Worm (Caenorhabditis elegans) whole organism, mixed stage, embryonic: ENCODE data around the gene clh-6.

Experiments used
- M03D4.4 ChIP-seq: sonication (generic microtip); optimal IDR thresholded peaks from 2 replicates; lab custom pipeline; 2017; ENCODE audit warnings: mild to moderate bottlenecking, missing genetic modification characterization, missing compliant biosample characterization
- bed-3 ChIP-seq: fragments of 200-800 bp; sonication (Bioruptor generic); optimal IDR thresholded peaks from 3 replicates; lab custom pipeline; 2018; ENCODE audit warnings: mild to moderate bottlenecking, missing genetic modification characterization, moderate library complexity, missing compliant biosample characterization
- blmp-1 ChIP-seq: fragments of 150-350 bp; optimal IDR thresholded peaks from 2 replicates; lab custom pipeline; 2014; ENCODE audit warnings: missing biosample characterization, missing genetic modification characterization
- ceh-39 ChIP-seq: fragments of 150-350 bp; optimal IDR thresholded peaks from 2 replicates; lab custom pipeline; 2014; ENCODE audit warnings: missing biosample characterization, missing genetic modification characterization
- ceh-43 ChIP-seq: fragments of 200-800 bp; sonication (Bioruptor generic); optimal IDR thresholded peaks from 2 replicates; lab custom pipeline; 2018; ENCODE audit warnings: mild to moderate bottlenecking, missing genetic modification characterization, moderate library complexity, missing compliant biosample characterization
- ceh-83 ChIP-seq: fragments of 200-800 bp; sonication (Bioruptor generic); optimal IDR thresholded peaks from 2 replicates; lab custom pipeline; 2018; ENCODE audit warnings: mild to moderate bottlenecking, missing genetic modification characterization, missing compliant biosample characterization
- ces-1 ChIP-seq: fragments of 150-350 bp; optimal IDR thresholded peaks from 2 replicates; lab custom pipeline; 2014; ENCODE audit warnings: missing biosample characterization, missing genetic modification reagents, missing genetic modification characterization
- cnd-1 ChIP-seq: fragments of 200-800 bp; sonication (Bioruptor generic); optimal IDR thresholded peaks from 2 replicates; lab custom pipeline; 2018; ENCODE audit warnings: mild to moderate bottlenecking, missing genetic modification characterization, missing compliant biosample characterization
- drap-1 ChIP-seq: fragments of 200-800 bp; sonication (Bioruptor generic); optimal IDR thresholded peaks from 3 replicates; lab custom pipeline; 2018; ENCODE audit warnings: mild to moderate bottlenecking, missing genetic modification characterization, missing compliant biosample characterization
- elt-1 ChIP-seq: sonication (generic microtip); optimal IDR thresholded peaks from 2 replicates; lab custom pipeline; 2017; ENCODE audit warnings: missing genetic modification characterization, mild to moderate bottlenecking, missing compliant biosample characterization, antibody characterized with exemption, moderate library complexity, borderline replicate concordance; ENCODE audit not compliant: insufficient read depth
- elt-3 ChIP-seq: fragments of 150-350 bp; optimal IDR thresholded peaks from 2 replicates; lab custom pipeline; 2014; ENCODE audit warnings: missing biosample characterization, missing genetic modification characterization
- flh-1 ChIP-seq: fragments of 200-800 bp; sonication (Bioruptor generic); optimal IDR thresholded peaks from 2 replicates; lab custom pipeline; 2018; ENCODE audit warnings: mild to moderate bottlenecking, missing genetic modification characterization, moderate library complexity, missing compliant biosample characterization
- ham-2 ChIP-seq: fragments of 200-800 bp; sonication (Bioruptor generic); optimal IDR thresholded peaks from 2 replicates; lab custom pipeline; 2018; ENCODE audit warnings: mild to moderate bottlenecking, missing genetic modification characterization, missing compliant biosample characterization
- hlh-1 ChIP-seq: fragments of 150-350 bp; optimal IDR thresholded peaks from 2 replicates; lab custom pipeline; 2014; ENCODE audit warnings: missing biosample characterization, missing genetic modification reagents, missing genetic modification characterization
- lin-13 ChIP-seq: fragments of 150-350 bp; optimal IDR thresholded peaks from 2 replicates; lab custom pipeline; 2014; ENCODE audit warnings: missing biosample characterization, missing genetic modification characterization
- lin-32 ChIP-seq: fragments of 200-800 bp; sonication (Bioruptor generic); optimal IDR thresholded peaks from 2 replicates; lab custom pipeline; 2018; ENCODE audit warnings: mild to moderate bottlenecking, missing genetic modification characterization, missing compliant biosample characterization
- lsy-2 ChIP-seq: fragments of 150-350 bp; optimal IDR thresholded peaks from 2 replicates; lab custom pipeline; 2014; ENCODE audit warnings: missing biosample characterization, missing genetic modification characterization
- mep-1 ChIP-seq: fragments of 150-350 bp; optimal IDR thresholded peaks from 2 replicates; lab custom pipeline; 2017; ENCODE audit warnings: missing biosample characterization, missing genetic modification reagents, missing genetic modification characterization, inconsistent platforms
- mls-2 ChIP-seq: sonication (generic microtip); optimal IDR thresholded peaks from 2 replicates; lab custom pipeline; 2016; ENCODE audit warnings: mild to moderate bottlenecking, missing genetic modification characterization, moderate library complexity, missing compliant biosample characterization
- nhr-12 ChIP-seq: fragments of 150-350 bp; optimal IDR thresholded peaks from 2 replicates; lab custom pipeline; 2014; ENCODE audit warnings: missing biosample characterization, missing genetic modification characterization
- nhr-2 ChIP-seq: fragments of 150-350 bp; optimal IDR thresholded peaks from 2 replicates; lab custom pipeline; 2014; ENCODE audit warnings: missing biosample characterization, missing genetic modification characterization
- nhr-28 ChIP-seq: fragments of 150-350 bp; optimal IDR thresholded peaks from 2 replicates; lab custom pipeline; 2014; ENCODE audit warnings: missing biosample characterization, missing genetic modification characterization
- nhr-76 ChIP-seq: sonication (generic microtip); optimal IDR thresholded peaks from 2 replicates; lab custom pipeline; 2017; ENCODE audit warnings: missing biosample characterization, missing genetic modification characterization
- pha-4 ChIP-seq: fragments of 150-350 bp; optimal IDR thresholded peaks from 2 replicates; lab custom pipeline; 2018; ENCODE audit warnings: missing biosample characterization, missing genetic modification reagents, missing genetic modification characterization
- sem-2 ChIP-seq: fragments of 200-800 bp; sonication (Bioruptor generic); optimal IDR thresholded peaks from 2 replicates; lab custom pipeline; 2018; ENCODE audit warnings: mild to moderate bottlenecking, missing genetic modification characterization, missing compliant biosample characterization
- snpc-4 ChIP-seq: fragments of 150-350 bp; optimal IDR thresholded peaks from 2 replicates; lab custom pipeline; 2014; ENCODE audit warnings: missing biosample characterization, missing genetic modification characterization
- sptf-1 ChIP-seq: sonication (generic microtip); optimal IDR thresholded peaks from 2 replicates; lab custom pipeline; 2017; ENCODE audit warnings: mild to moderate bottlenecking, missing genetic modification characterization, moderate library complexity, missing compliant biosample characterization
- tbx-8 ChIP-seq: fragments of 200-800 bp; sonication (Bioruptor generic); optimal IDR thresholded peaks from 2 replicates; lab custom pipeline; 2018; ENCODE audit warnings: mild to moderate bottlenecking, missing genetic modification characterization, moderate library complexity, missing compliant biosample characterization
- unc-120 ChIP-seq: sonication (generic microtip); optimal IDR thresholded peaks from 2 replicates; lab custom pipeline; 2017; ENCODE audit warnings: missing genetic modification characterization, missing compliant biosample characterization; ENCODE audit not compliant: poor library complexity, severe bottlenecking
- unc-39 ChIP-seq: fragments of 150-350 bp; optimal IDR thresholded peaks from 2 replicates; lab custom pipeline; 2014; ENCODE audit warnings: missing biosample characterization, missing genetic modification characterization
- unc-62 ChIP-seq: fragments of 150-350 bp; optimal IDR thresholded peaks from 2 replicates; lab custom pipeline; 2014; ENCODE audit warnings: missing biosample characterization, missing genetic modification reagents, missing genetic modification characterization
- zip-8 ChIP-seq: fragments of 150-350 bp; optimal IDR thresholded peaks from 2 replicates; lab custom pipeline; 2014; ENCODE audit warnings: missing biosample characterization, missing genetic modification characterization
- ztf-11 ChIP-seq: fragments of 150-350 bp; optimal IDR thresholded peaks from 2 replicates; lab custom pipeline; 2014; ENCODE audit warnings: missing biosample characterization, missing genetic modification characterization

The clh-6 gene

DNA sequence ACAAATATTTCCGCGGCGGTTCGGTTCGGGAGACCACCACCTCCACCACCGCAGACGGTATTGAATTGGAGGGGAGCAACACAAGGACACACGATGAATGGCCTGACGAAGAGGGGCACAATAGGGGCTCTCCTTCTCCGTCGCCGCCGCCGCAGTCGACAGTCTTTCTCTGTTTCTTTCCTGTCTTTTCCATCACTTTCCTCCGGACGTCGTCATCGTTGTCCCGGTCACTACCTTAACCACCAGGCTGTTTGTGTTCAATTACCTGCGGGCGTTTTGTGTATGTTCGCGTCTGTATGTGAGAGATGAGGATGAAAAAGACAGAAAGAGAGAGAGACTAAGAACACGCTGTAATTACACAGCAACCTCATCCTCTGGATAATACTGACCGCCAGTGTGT, 23.4 kb downstream of the clh-6 start:
- no peak for TF ChIP-seq nhr-76 (tag; lab: Kevin White, UChicago)
- TF ChIP-seq nhr-12 (tag; lab: Kevin White, UChicago): no peak
- TF ChIP-seq ceh-43: peak; percentile 51
- no peak for TF ChIP-seq lin-32 (GFP tag; lab: Kevin White, UChicago)
- no peak for TF ChIP-seq cnd-1 (tag; lab: Kevin White, UChicago)
- TF ChIP-seq unc-39 (tag; lab: Kevin White, UChicago): no peak
- TF ChIP-seq mep-1 (tag; lab: Kevin White, UChicago): no peak
- TF ChIP-seq bed-3: no peak
- TF ChIP-seq blmp-1: no peak
- no peak for TF ChIP-seq hlh-1
- no peak for TF ChIP-seq elt-1 (tag; lab: Kevin White, UChicago)
- TF ChIP-seq elt-3 (tag; lab: Kevin White, UChicago): no peak
- TF ChIP-seq sem-2 (GFP tag; lab: Kevin White, UChicago): no peak
- TF ChIP-seq snpc-4: no peak
- peak; percentile 74 for TF ChIP-seq nhr-2 (tag; lab: Kevin White, UChicago)
- no peak for TF ChIP-seq flh-1 (GFP tag; lab: Kevin White, UChicago)
- no peak for TF ChIP-seq lin-13 (tag; lab: Kevin White, UChicago)
- TF ChIP-seq ztf-11 (tag; lab: Kevin White, UChicago): no peak
- peak; percentile 39 for TF ChIP-seq mls-2 (tag; lab: Kevin White, UChicago)
- TF ChIP-seq ces-1: no peak
- no peak for TF ChIP-seq ceh-39 (tag; lab: Kevin White, UChicago)
- no peak for TF ChIP-seq ceh-83
- no peak for TF ChIP-seq sptf-1 (tag; lab: Kevin White, UChicago)
- TF ChIP-seq, all 35 proteins: peak for 3

DNA sequence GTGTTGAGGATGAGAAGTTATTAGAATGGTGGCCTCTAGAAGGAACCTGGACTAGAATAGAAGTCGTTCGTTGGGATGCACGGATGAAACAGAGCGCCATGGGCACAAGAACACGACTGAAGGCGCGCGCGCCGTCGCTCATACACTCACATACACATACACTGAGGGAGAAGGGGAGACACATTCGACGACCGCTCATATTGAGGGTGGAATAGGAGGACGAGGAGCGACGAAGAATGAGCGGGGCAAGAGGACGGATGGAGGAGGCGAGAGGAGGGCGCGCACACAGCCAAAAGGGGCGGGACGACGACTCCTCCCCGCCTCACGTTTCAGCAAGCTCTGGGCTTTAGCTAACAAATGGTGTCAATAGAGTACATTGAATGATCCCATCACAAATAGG, 24.4 kb downstream of the clh-6 start:
- TF ChIP-seq unc-120 (tag; lab: Kevin White, UChicago) (peak; percentile 34), nhr-12 (tag; lab: Kevin White, UChicago) (no peak), zip-8 (no peak), pha-4 (tag; lab: Kevin White, UChicago) (peak; percentile 35), tbx-8 (no peak), unc-62 (GFP tag; lab: Kevin White, UChicago) (no peak), blmp-1 (no peak), ceh-39 (tag; lab: Kevin White, UChicago) (no peak), nhr-2 (tag; lab: Kevin White, UChicago) (no peak), elt-3 (tag; lab: Kevin White, UChicago) (no peak), lin-32 (GFP tag; lab: Kevin White, UChicago) (no peak), nhr-76 (tag; lab: Kevin White, UChicago) (no peak), sem-2 (GFP tag; lab: Kevin White, UChicago) (no peak), ces-1 (no peak), mls-2 (tag; lab: Kevin White, UChicago) (peak; percentile 50), hlh-1 (no peak), snpc-4 (no peak), ztf-11 (tag; lab: Kevin White, UChicago) (no peak), sptf-1 (tag; lab: Kevin White, UChicago) (no peak), unc-39 (tag; lab: Kevin White, UChicago) (no peak), flh-1 (GFP tag; lab: Kevin White, UChicago) (no peak), lin-13 (tag; lab: Kevin White, UChicago) (no peak), mep-1 (tag; lab: Kevin White, UChicago) (no peak), ceh-83 (no peak), nhr-28 (tag; lab: Kevin White, UChicago) (no peak), M03D4.4 (tag; lab: Kevin White, UChicago) (peak; percentile 12), ham-2 (GFP tag; lab: Kevin White, UChicago) (peak; percentile 70), cnd-1 (tag; lab: Kevin White, UChicago) (no peak)

DNA sequence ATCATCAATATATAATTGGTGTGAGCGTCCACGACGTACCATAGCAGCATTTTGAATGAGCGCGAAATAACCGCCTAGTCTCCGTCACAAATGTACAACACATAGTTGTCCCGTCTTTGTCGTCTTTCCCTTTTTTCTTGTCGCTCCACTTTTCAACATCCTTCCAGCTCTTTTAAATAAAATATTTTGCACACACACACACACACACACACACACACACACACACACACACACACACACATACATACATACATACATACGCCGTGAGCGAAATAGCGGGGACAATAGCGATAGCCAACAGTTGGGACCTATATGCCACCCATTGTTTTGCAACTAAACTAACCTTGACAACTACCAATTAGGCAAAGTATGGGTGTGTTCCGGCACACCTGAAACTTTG, 24.9 kb downstream of the clh-6 start:
- TF ChIP-seq lin-13 (tag; lab: Kevin White, UChicago): no peak
- peak; percentile 10 for TF ChIP-seq sem-2 (GFP tag; lab: Kevin White, UChicago)
- TF ChIP-seq nhr-12 (tag; lab: Kevin White, UChicago): no peak
- TF ChIP-seq mep-1 (tag; lab: Kevin White, UChicago): no peak
- peak; percentile 76 for TF ChIP-seq ceh-83
- TF ChIP-seq, all 35 proteins: peak for 2

- TF ChIP-seq nhr-28 (tag; lab: Kevin White, UChicago) (no peak), unc-39 (tag; lab: Kevin White, UChicago) (no peak), pha-4 (tag; lab: Kevin White, UChicago) (no peak), ces-1 (no peak), drap-1 (GFP tag; lab: Kevin White, UChicago) (no peak), sem-2 (GFP tag; lab: Kevin White, UChicago) (no peak), lsy-2 (tag; lab: Kevin White, UChicago) (no peak), hlh-1 (no peak), elt-1 (tag; lab: Kevin White, UChicago) (no peak), tbx-8 (no peak), lin-13 (tag; lab: Kevin White, UChicago) (no peak), ceh-83 (no peak), unc-62 (GFP tag; lab: Kevin White, UChicago) (no peak), bed-3 (no peak), ceh-39 (tag; lab: Kevin White, UChicago) (no peak), snpc-4 (no peak)
Observed at ce11 chrV:12037889-12038288, 25.3 kb downstream of the clh-6 start.
